Fruit fly (Drosophila melanogaster) whole organism, embryonic: ENCODE results near the gene Tfb4.

ENCODE experiments used
- B-H2 ChIP-seq: fragments of 200-800 bp; sonication (Bioruptor generic); optimal IDR thresholded peaks from 2 replicates; lab custom pipeline; 2018; ENCODE audit warnings: missing biosample characterization, mild to moderate bottlenecking, missing genetic modification characterization
- CG10267 ChIP-seq: fragments of 200-800 bp; sonication (Bioruptor generic); optimal IDR thresholded peaks from 2 replicates; lab custom pipeline; 2018; ENCODE audit warnings: missing biosample characterization, mild to moderate bottlenecking, missing genetic modification characterization, moderate library complexity
- CG10431 ChIP-seq: fragments of 200-800 bp; sonication (Bioruptor generic); optimal IDR thresholded peaks from 3 replicates; lab custom pipeline; 2018; ENCODE audit warnings: missing biosample characterization, mild to moderate bottlenecking, missing genetic modification characterization
- CG10543 ChIP-seq: fragments of 200-800 bp; sonication (Bioruptor generic); optimal IDR thresholded peaks from 3 replicates; lab custom pipeline; 2017; ENCODE audit warnings: missing biosample characterization, mild to moderate bottlenecking, missing genetic modification characterization, moderate library complexity
- CG12942 ChIP-seq: fragments of 200-800 bp; sonication (Bioruptor generic); optimal IDR thresholded peaks from 3 replicates; lab custom pipeline; 2016; ENCODE audit warnings: missing biosample characterization, missing genetic modification characterization
- CG16779 ChIP-seq: fragments of 200-800 bp; sonication (Bioruptor generic); IDR thresholded peaks from 2 replicates; pipeline ENCODE4 v1.3.6; 2022; ENCODE audit warnings: missing biosample characterization, missing genetic modification characterization
- CG16813 ChIP-seq: fragments of 200-800 bp; sonication (Bioruptor generic); IDR thresholded peaks from 3 replicates; pipeline ENCODE4 v1.3.6; 2022; ENCODE audit warnings: missing biosample characterization, missing genetic modification characterization; ENCODE audit not compliant: partially characterized antibody
- CG17328 ChIP-seq: fragments of 200-800 bp; sonication (Bioruptor generic); IDR thresholded peaks from 2 replicates; pipeline ENCODE4 v1.3.6; 2022; ENCODE audit warnings: missing biosample characterization, missing genetic modification characterization
- CG17361 ChIP-seq: fragments of 200-800 bp; sonication (Bioruptor generic); IDR thresholded peaks from 3 replicates; pipeline ENCODE4 v1.3.6; 2022; ENCODE audit warnings: missing biosample characterization, missing genetic modification characterization
- CG2116 ChIP-seq: fragments of 200-800 bp; sonication (Bioruptor generic); optimal IDR thresholded peaks from 3 replicates; lab custom pipeline; 2018; ENCODE audit warnings: missing biosample characterization, mild to moderate bottlenecking, missing genetic modification characterization
- CG32767 ChIP-seq: fragments of 200-800 bp; sonication (Bioruptor generic); IDR thresholded peaks from 2 replicates; pipeline ENCODE4 v1.3.6; 2022; ENCODE audit warnings: missing biosample characterization, missing genetic modification characterization
- CG32772 ChIP-seq: fragments of 200-800 bp; sonication (Bioruptor generic); IDR thresholded peaks from 2 replicates; pipeline ENCODE4 v1.3.6; 2022; ENCODE audit warnings: missing biosample characterization, missing genetic modification characterization
- CG43689 ChIP-seq: fragments of 200-800 bp; sonication (Bioruptor generic); IDR thresholded peaks from 2 replicates; pipeline ENCODE4 v1.3.6; 2022; ENCODE audit warnings: missing biosample characterization, missing genetic modification characterization
- CG4730 ChIP-seq: fragments of 200-800 bp; sonication (Bioruptor generic); IDR thresholded peaks from 2 replicates; pipeline ENCODE4 v1.3.6; 2022; ENCODE audit warnings: missing biosample characterization, missing genetic modification characterization
- CG4820 ChIP-seq: fragments of 200-800 bp; sonication (Bioruptor generic); optimal IDR thresholded peaks from 3 replicates; lab custom pipeline; 2016; ENCODE audit warnings: missing biosample characterization, missing genetic modification characterization
- CG6254 ChIP-seq: fragments of 200-800 bp; sonication (Bioruptor generic); optimal IDR thresholded peaks from 3 replicates; lab custom pipeline; 2017; ENCODE audit warnings: mild to moderate bottlenecking, missing biosample characterization, missing genetic modification reagents, missing genetic modification characterization
- CG7839 ChIP-seq: fragments of 200-800 bp; sonication (Bioruptor generic); optimal IDR thresholded peaks from 3 replicates; lab custom pipeline; 2018; ENCODE audit warnings: missing biosample characterization, mild to moderate bottlenecking, missing genetic modification characterization, moderate library complexity
- CG8765 ChIP-seq: fragments of 200-800 bp; sonication (Bioruptor generic); IDR thresholded peaks from 2 replicates; pipeline ENCODE4 v1.3.6; 2022; ENCODE audit warnings: missing biosample characterization, missing genetic modification characterization
- CG9797 ChIP-seq: fragments of 200-800 bp; sonication (Bioruptor generic); optimal IDR thresholded peaks from 3 replicates; lab custom pipeline; 2018; ENCODE audit warnings: missing biosample characterization, mild to moderate bottlenecking, missing genetic modification characterization
- D ChIP-seq, 2 experiments: fragments of 200-800 bp in 1 of 2; fragments of >200 bp in 1 of 2; sonication (Bioruptor generic) in 1 of 2; optimal IDR thresholded peaks; 2 replicates in 1 of 2; 3 replicates in 1 of 2; lab custom pipeline; 2017; ENCODE audit warnings: mild to moderate bottlenecking in 1 of 2, missing biosample characterization in 1 of 2, missing genetic modification characterization in 1 of 2, missing genetic modification reagents in 1 of 2
- Dll ChIP-seq: fragments of 200-800 bp; sonication (Bioruptor generic); IDR thresholded peaks from 4 replicates; pipeline ENCODE4 v1.3.6; 2022; ENCODE audit warnings: missing biosample characterization, missing genetic modification characterization; ENCODE audit not compliant: partially characterized antibody
- Eip74EF ChIP-seq, 2 experiments: fragments of 200-800 bp in 1 of 2; fragments of >200 bp in 1 of 2; sonication (Bioruptor generic) in 1 of 2; optimal IDR thresholded peaks; 2 replicates each; lab custom pipeline; 2017 to 2019; ENCODE audit warnings: missing biosample characterization in 2 of 2, missing genetic modification characterization in 2 of 2, mild to moderate bottlenecking in 1 of 2, moderate library complexity in 1 of 2
- Fer3 ChIP-seq: fragments of 200-800 bp; sonication (Bioruptor generic); optimal IDR thresholded peaks from 2 replicates; lab custom pipeline; 2018; ENCODE audit warnings: missing biosample characterization, mild to moderate bottlenecking, missing genetic modification characterization, moderate library complexity
- Hey ChIP-seq: fragments of 200-800 bp; sonication (Bioruptor generic); optimal IDR thresholded peaks from 3 replicates; lab custom pipeline; 2018; ENCODE audit warnings: missing biosample characterization, mild to moderate bottlenecking, missing genetic modification characterization
- Kr ChIP-seq: fragments of 200-800 bp; sonication (Bioruptor generic); optimal IDR thresholded peaks from 2 replicates; lab custom pipeline; 2017; ENCODE audit warnings: missing biosample characterization, mild to moderate bottlenecking, missing genetic modification characterization
- MTF-1 ChIP-seq: fragments of 200-800 bp; sonication (Bioruptor generic); optimal IDR thresholded peaks from 2 replicates; lab custom pipeline; 2018; ENCODE audit warnings: missing biosample characterization, mild to moderate bottlenecking, missing genetic modification characterization, borderline replicate concordance
- Mes4 ChIP-seq: fragments of 200-800 bp; sonication (Bioruptor generic); optimal IDR thresholded peaks from 2 replicates; lab custom pipeline; 2016; ENCODE audit warnings: missing biosample characterization, missing genetic modification characterization
- Neu2 ChIP-seq: fragments of 200-800 bp; sonication (Bioruptor generic); optimal IDR thresholded peaks from 3 replicates; lab custom pipeline; 2016; ENCODE audit warnings: missing biosample characterization, missing genetic modification characterization, borderline replicate concordance
- PHDP ChIP-seq: fragments of 200-800 bp; sonication (Bioruptor generic); optimal IDR thresholded peaks from 3 replicates; lab custom pipeline; 2018; ENCODE audit warnings: missing biosample characterization, mild to moderate bottlenecking, missing genetic modification characterization, moderate library complexity
- Ptx1 ChIP-seq: fragments of 200-800 bp; sonication (Bioruptor generic); IDR thresholded peaks from 2 replicates; pipeline ENCODE4 v1.3.6; 2022; ENCODE audit warnings: missing biosample characterization, missing genetic modification characterization
- Rx ChIP-seq: fragments of 200-800 bp; sonication (Bioruptor generic); IDR thresholded peaks from 2 replicates; pipeline ENCODE4 v1.3.6; 2022; ENCODE audit warnings: missing biosample characterization, missing genetic modification characterization
- Scr ChIP-seq: fragments of 200-800 bp; sonication (Bioruptor generic); IDR thresholded peaks from 2 replicates; pipeline ENCODE4 v1.3.6; 2022; ENCODE audit warnings: missing biosample characterization, missing genetic modification characterization; ENCODE audit not compliant: partially characterized antibody
- ac ChIP-seq: fragments of 200-800 bp; sonication (Bioruptor generic); optimal IDR thresholded peaks from 3 replicates; lab custom pipeline; 2017; ENCODE audit warnings: missing biosample characterization, mild to moderate bottlenecking, missing genetic modification characterization
- ato ChIP-seq: fragments of 200-800 bp; sonication (Bioruptor generic); IDR thresholded peaks from 2 replicates; pipeline ENCODE4 v1.3.6; 2022; ENCODE audit warnings: missing biosample characterization, missing genetic modification characterization; ENCODE audit not compliant: partially characterized antibody
- bab2 ChIP-seq: fragments of 200-800 bp; sonication (Bioruptor generic); optimal IDR thresholded peaks from 2 replicates; lab custom pipeline; 2016; ENCODE audit warnings: missing biosample characterization, missing genetic modification characterization
- crol ChIP-seq: fragments of 200-800 bp; sonication (Bioruptor generic); IDR thresholded peaks from 2 replicates; pipeline ENCODE4 v1.3.6; 2022; ENCODE audit warnings: missing biosample characterization, missing genetic modification characterization
- danr ChIP-seq: fragments of 200-800 bp; sonication (Bioruptor generic); IDR thresholded peaks from 2 replicates; pipeline ENCODE4 v1.3.6; 2022; ENCODE audit warnings: missing biosample characterization, missing genetic modification characterization
- disco-r ChIP-seq: fragments of 200-800 bp; sonication (Bioruptor generic); optimal IDR thresholded peaks from 2 replicates; lab custom pipeline; 2016; ENCODE audit warnings: missing biosample characterization, missing genetic modification characterization
- en ChIP-seq: fragments of 200-800 bp; sonication (Bioruptor generic); optimal IDR thresholded peaks from 2 replicates; lab custom pipeline; 2016; ENCODE audit warnings: missing biosample characterization, missing genetic modification characterization
- gcm2 ChIP-seq: fragments of 200-800 bp; sonication (Bioruptor generic); optimal IDR thresholded peaks from 2 replicates; lab custom pipeline; 2016; ENCODE audit warnings: missing biosample characterization, missing genetic modification characterization
- klu ChIP-seq: fragments of 200-800 bp; sonication (Bioruptor generic); IDR thresholded peaks from 2 replicates; pipeline ENCODE4 v1.3.6; 2022; ENCODE audit warnings: missing biosample characterization, missing genetic modification characterization
- kni ChIP-seq: fragments of 200-800 bp; sonication (Bioruptor generic); optimal IDR thresholded peaks from 3 replicates; lab custom pipeline; 2017; ENCODE audit warnings: mild to moderate bottlenecking, missing biosample characterization, missing genetic modification reagents, missing genetic modification characterization
- luna ChIP-seq: fragments of 200-800 bp; sonication (Bioruptor generic); optimal IDR thresholded peaks from 2 replicates; lab custom pipeline; 2016; ENCODE audit warnings: missing biosample characterization, missing genetic modification characterization
- mirr ChIP-seq: fragments of 200-800 bp; sonication (Bioruptor generic); optimal IDR thresholded peaks from 3 replicates; lab custom pipeline; 2018; ENCODE audit warnings: missing biosample characterization, mild to moderate bottlenecking, missing genetic modification characterization
- odd ChIP-seq: fragments of 200-800 bp; sonication (Bioruptor generic); optimal IDR thresholded peaks from 2 replicates; lab custom pipeline; 2017; ENCODE audit warnings: missing biosample characterization, mild to moderate bottlenecking, missing genetic modification characterization
- p53 ChIP-seq: fragments of 200-800 bp; sonication (Bioruptor generic); optimal IDR thresholded peaks from 2 replicates; lab custom pipeline; 2016; ENCODE audit warnings: missing biosample characterization, missing genetic modification characterization
- sens-2 ChIP-seq: fragments of 200-800 bp; sonication (Bioruptor generic); IDR thresholded peaks from 2 replicates; pipeline ENCODE4 v1.3.6; 2022; ENCODE audit warnings: missing biosample characterization, missing genetic modification characterization
- vvl ChIP-seq: fragments of 200-800 bp; sonication (Bioruptor generic); IDR thresholded peaks from 2 replicates; pipeline ENCODE4 v1.3.6; 2022; ENCODE audit warnings: missing biosample characterization, missing genetic modification characterization
- wek ChIP-seq: fragments of 200-800 bp; sonication (Bioruptor generic); optimal IDR thresholded peaks from 3 replicates; lab custom pipeline; 2018; ENCODE audit warnings: missing biosample characterization, mild to moderate bottlenecking, missing genetic modification characterization, moderate library complexity

Tfb4 gene

dm6 chr2L:1123078-1123818, 27.2 kb downstream of the Tfb4 start (continued):
- TF ChIP-seq CG43689 (GFP tag; lab: Robert Waterston, UW) (no peak), CG4730 (GFP tag; lab: Robert Waterston, UW) (no peak), CG16813 (GFP tag; lab: Robert Waterston, UW) (no peak), CG17361 (GFP tag; lab: Robert Waterston, UW) (peak; percentile 60; the same call in 2 of the 3 replicates), CG8765 (GFP tag; lab: Robert Waterston, UW) (no peak), Ptx1 (GFP tag; lab: Robert Waterston, UW) (no peak), sens-2 (GFP tag; lab: Robert Waterston, UW) (no peak), B-H2 (GFP tag; lab: Kevin White, UChicago) (no peak), CG12942 (GFP tag; lab: Kevin White, UChicago) (peak; percentile 1), PHDP (tag; lab: Kevin White, UChicago) (peak; percentile 65), Dll (no peak), CG9797 (no peak), danr (GFP tag; lab: Robert Waterston, UW) (no peak), Hey (tag; lab: Kevin White, UChicago) (no peak), bab2 (GFP tag; lab: Kevin White, UChicago) (peak; percentile 67), CG17328 (GFP tag; lab: Robert Waterston, UW) (no peak), Mes4 (GFP tag; lab: Kevin White, UChicago) (no peak), Rx (GFP tag; lab: Robert Waterston, UW) (no peak), CG7839 (tag; lab: Kevin White, UChicago) (peak; percentile 37), en (GFP tag; lab: Kevin White, UChicago) (no peak), kni (GFP tag; lab: Kevin White, UChicago) (peak; percentile 48), Neu2 (no peak), CG16779 (GFP tag; lab: Robert Waterston, UW) (no peak), CG4820 (GFP tag; lab: Kevin White, UChicago) (peak; percentile 40), ato (GFP tag; lab: Robert Waterston, UW) (no peak), gcm2 (GFP tag; lab: Kevin White, UChicago) (no peak), CG10543 (GFP tag; lab: Kevin White, UChicago) (peak; percentile 46), mirr (no peak), CG10267 (tag; lab: Kevin White, UChicago) (peak; percentile 30), p53 (no peak), Fer3 (tag; lab: Kevin White, UChicago) (peak; percentile 30), Kr (GFP tag; lab: Kevin White, UChicago) (no peak), CG10431 (GFP tag; lab: Kevin White, UChicago) (peak; percentile 33), wek (GFP tag; lab: Kevin White, UChicago) (peak; percentile 27), D (optimal IDR thresholded peaks at IDR 0.05; lab: Kevin White, UChicago) (no peak), D (GFP tag; optimal IDR thresholded peaks at IDR 0.05; lab: Kevin White, UChicago) (peak; percentile 67), CG6254 (GFP tag; lab: Kevin White, UChicago) (peak; percentile 61), MTF-1 (GFP tag; lab: Kevin White, UChicago) (peak; percentile 66), klu (GFP tag; lab: Robert Waterston, UW) (no peak), CG2116 (GFP tag; lab: Kevin White, UChicago) (peak; percentile 17), luna (GFP tag; lab: Kevin White, UChicago) (no peak), odd (GFP tag; lab: Kevin White, UChicago) (peak; percentile 20), ac (peak; percentile 49), disco-r (GFP tag; lab: Kevin White, UChicago) (no peak), vvl (GFP tag; lab: Robert Waterston, UW) (peak; percentile 15; the same call in 1 of the 2 replicates), CG32767 (no peak), Scr (GFP tag; lab: Robert Waterston, UW) (no peak), Eip74EF (GFP tag; optimal IDR thresholded peaks at IDR 0.05; lab: Kevin White, UChicago) (peak in 1 of 2 experiments; percentile 74), crol (GFP tag; lab: Robert Waterston, UW) (no peak), CG32772 (GFP tag; lab: Robert Waterston, UW) (no peak)
